Fruit fly (Drosophila melanogaster): ENCODE results near the gene CG4611.

Gene CG4611

DNA sequence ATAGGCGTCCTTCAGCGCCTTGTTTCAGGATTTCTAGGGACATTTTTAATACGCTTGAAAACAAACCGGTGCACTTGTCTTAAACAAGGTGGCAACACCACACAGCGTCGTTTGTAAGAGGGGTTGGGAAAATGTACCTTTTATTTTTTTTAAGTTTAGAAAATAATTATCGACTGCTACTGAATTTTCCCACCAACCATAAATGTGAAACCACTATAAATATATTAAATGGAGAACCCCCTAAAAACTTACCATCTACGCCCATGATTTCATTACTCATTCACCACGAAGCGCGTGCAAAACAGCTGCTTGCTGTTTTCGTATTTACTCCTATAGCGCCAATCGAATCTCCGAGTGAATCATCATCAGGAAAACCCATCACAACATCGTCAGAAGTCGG lies 3.1 kb downstream of the CG4611 start, which contains the start of the genes Tcs5 and CHMP2B (continued):
- TF ChIP-seq CG8119 (GFP tag; IDR thresholded peaks at IDR 0.05), result peak; percentile 99
- peak; percentile 97 for TF ChIP-seq fkh (GFP tag; optimal IDR thresholded peaks at IDR 0.05)
- peak; percentile 100 for TF ChIP-seq Sox102F (GFP tag; optimal IDR thresholded peaks at IDR 0.05)
- peak; percentile 100 for TF ChIP-seq CG4318 (GFP tag; optimal IDR thresholded peaks at IDR 0.05)
- peak; percentile 100 for TF ChIP-seq Lpt (GFP tag; optimal IDR thresholded peaks at IDR 0.05)
- TF ChIP-seq CG6854 (GFP tag; optimal IDR thresholded peaks at IDR 0.05), result peak; percentile 99
- peak; percentile 99 for TF ChIP-seq CG6808 (GFP tag; optimal IDR thresholded peaks at IDR 0.05)
- TF ChIP-seq CG16779 (tag; optimal IDR thresholded peaks at IDR 0.05), result peak; percentile 99
- TF ChIP-seq CG10669 (GFP tag; optimal IDR thresholded peaks at IDR 0.05), result peak; percentile 99
- peak; percentile 100 for TF ChIP-seq Eip75B (GFP tag; optimal IDR thresholded peaks at IDR 0.05)
- peak; percentile 100 for TF ChIP-seq Ets21C (GFP tag; optimal IDR thresholded peaks at IDR 0.05)
- peak; percentile 99 for TF ChIP-seq dsx (GFP tag; optimal IDR thresholded peaks at IDR 0.05; ENCODE audit: poor library complexity, severe bottlenecking)
- TF ChIP-seq CG1621 (tag; optimal IDR thresholded peaks at IDR 0.05), result peak; percentile 99
- peak; percentile 100 for TF ChIP-seq CG8632 (GFP tag; optimal IDR thresholded peaks at IDR 0.05)
- TF ChIP-seq achi (GFP tag; optimal IDR thresholded peaks at IDR 0.05), result peak; percentile 99
- TF ChIP-seq cyc (GFP tag; optimal IDR thresholded peaks at IDR 0.05), result peak; percentile 100
- TF ChIP-seq fd59A (GFP tag; optimal IDR thresholded peaks at IDR 0.05), result peak; percentile 100
- peak; percentile 100 for TF ChIP-seq CG34406 (GFP tag; optimal IDR thresholded peaks at IDR 0.05)
- TF ChIP-seq Met (GFP tag; optimal IDR thresholded peaks at IDR 0.05), result peak; percentile 100
- TF ChIP-seq lz (GFP tag; optimal IDR thresholded peaks at IDR 0.05), result peak; percentile 100
- TF ChIP-seq CG31627 (GFP tag; optimal IDR thresholded peaks at IDR 0.05), result peak; percentile 100
- peak; percentile 100 for TF ChIP-seq eg (GFP tag; IDR thresholded peaks at IDR 0.05)
- TF ChIP-seq spab (GFP tag; optimal IDR thresholded peaks at IDR 0.05), result peak; percentile 100
- peak; percentile 99 for TF ChIP-seq vri (GFP tag; optimal IDR thresholded peaks at IDR 0.05)
- peak; percentile 98 for TF ChIP-seq fd85E (GFP tag; optimal IDR thresholded peaks at IDR 0.05)

DNA sequence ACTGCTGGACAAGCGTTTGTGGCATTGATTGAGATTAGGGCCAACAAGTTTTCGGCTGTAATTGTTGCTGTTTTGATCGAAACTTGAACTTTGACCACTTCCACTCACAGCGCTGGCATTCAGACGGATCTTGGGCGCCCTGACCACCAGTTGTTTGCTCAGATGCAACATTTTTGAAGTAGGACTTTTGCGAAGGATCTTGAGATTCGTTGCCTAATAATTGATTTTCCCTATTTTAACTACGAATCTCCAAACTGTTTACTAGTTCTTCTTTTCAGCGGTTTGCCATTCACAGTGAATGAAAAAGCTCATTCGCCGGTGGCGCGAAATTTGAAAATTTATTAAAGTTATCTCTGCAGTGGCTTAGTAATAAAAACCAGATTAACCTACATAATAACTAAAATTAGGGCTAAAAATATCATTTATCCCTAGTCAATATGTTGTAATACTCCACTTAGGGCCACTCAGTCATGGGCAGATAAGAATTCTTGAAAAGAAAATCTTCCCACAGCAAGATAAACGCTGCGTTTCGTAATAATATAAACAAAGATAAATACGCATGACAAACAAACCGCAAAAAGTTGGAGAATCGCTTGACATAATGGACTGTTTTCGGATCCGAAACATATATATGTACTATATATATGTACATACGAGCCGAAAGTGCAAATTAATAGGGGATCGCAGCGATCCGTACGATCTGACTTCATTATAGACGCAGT lies 5.4 kb downstream of the CG4611 start, which contains the start of the genes Dhrs4 and Gdap1:
TSS of gene Dhrs4 (minus strand) at position 267 of the 722 bp plus-strand sequence.
TSS of gene Gdap1 (plus strand) at position 574 of the 722 bp plus-strand sequence.
- TF ChIP-seq CG9139 (GFP tag; optimal IDR thresholded peaks at IDR 0.05) (peak; percentile 49), achi (GFP tag; optimal IDR thresholded peaks at IDR 0.05) (no peak), CG6792 (GFP tag; optimal IDR thresholded peaks at IDR 0.05) (no peak), CG11294 (GFP tag; IDR thresholded peaks at IDR 0.05) (no peak), CG32006 (GFP tag; optimal IDR thresholded peaks at IDR 0.05) (no peak), CG11902 (GFP tag; optimal IDR thresholded peaks at IDR 0.05) (no peak), pdm3 (GFP tag; optimal IDR thresholded peaks at IDR 0.05) (no peak), OdsH (GFP tag; optimal IDR thresholded peaks at IDR 0.05) (no peak), CG6808 (GFP tag; optimal IDR thresholded peaks at IDR 0.05) (peak; percentile 56), Sox15 (GFP tag; optimal IDR thresholded peaks at IDR 0.05) (no peak), fd85E (GFP tag; optimal IDR thresholded peaks at IDR 0.05) (no peak), CG11762 (GFP tag; optimal IDR thresholded peaks at IDR 0.05; ENCODE audit: insufficient read depth) (no peak), Met (GFP tag; optimal IDR thresholded peaks at IDR 0.05) (no peak), lz (GFP tag; optimal IDR thresholded peaks at IDR 0.05) (no peak), Lpt (GFP tag; optimal IDR thresholded peaks at IDR 0.05) (no peak), CG31627 (GFP tag; optimal IDR thresholded peaks at IDR 0.05) (no peak), CG15336 (GFP tag; IDR thresholded peaks at IDR 0.05) (peak; percentile 36; the same call in 1 of the 2 replicates), Ets96B (tag; optimal IDR thresholded peaks at IDR 0.05) (no peak), Eip75B (GFP tag; optimal IDR thresholded peaks at IDR 0.05) (no peak), acj6 (GFP tag; optimal IDR thresholded peaks at IDR 0.05) (no peak), CG10631 (GFP tag; optimal IDR thresholded peaks at IDR 0.05) (no peak), CG6854 (GFP tag; optimal IDR thresholded peaks at IDR 0.05) (peak; percentile 33), vri (GFP tag; optimal IDR thresholded peaks at IDR 0.05) (no peak), CG10669 (GFP tag; optimal IDR thresholded peaks at IDR 0.05) (no peak), topi (GFP tag; optimal IDR thresholded peaks at IDR 0.05) (no peak), fkh (GFP tag; optimal IDR thresholded peaks at IDR 0.05) (peak; percentile 72), Eip93F (GFP tag; optimal IDR thresholded peaks at IDR 0.05) (no peak), dsx (GFP tag; optimal IDR thresholded peaks at IDR 0.05; ENCODE audit: poor library complexity, severe bottlenecking) (no peak), CG16779 (tag; optimal IDR thresholded peaks at IDR 0.05) (peak; percentile 16), Hr38 (GFP tag; optimal IDR thresholded peaks at IDR 0.05) (no peak), Hr39 (GFP tag; optimal IDR thresholded peaks at IDR 0.05) (no peak), Smox (GFP tag; optimal IDR thresholded peaks at IDR 0.05) (no peak), CG34406 (GFP tag; optimal IDR thresholded peaks at IDR 0.05) (no peak), ss (GFP tag; optimal IDR thresholded peaks at IDR 0.05) (peak in 1 of 2 experiments; percentile 70), salr (GFP tag; optimal IDR thresholded peaks at IDR 0.05) (no peak), cyc (GFP tag; optimal IDR thresholded peaks at IDR 0.05) (no peak), Gug (GFP tag; IDR thresholded peaks at IDR 0.05) (no peak), Sox102F (GFP tag; optimal IDR thresholded peaks at IDR 0.05) (no peak)
